Fruit fly (Drosophila melanogaster): ENCODE measurements around the gene obst-I.

obst-I gene

dm6 chr3L:2267558-2267957, at the start of gene obst-I:
Gene obst-I, plus strand, starts transcription at chr3L:2267858.
- no peak for TF ChIP-seq CG8478 (optimal IDR thresholded peaks at IDR 0.05)
- no peak for TF ChIP-seq pan (optimal IDR thresholded peaks at IDR 0.05)
- no peak for TF ChIP-seq EcR (GFP tag; optimal IDR thresholded peaks at IDR 0.05)
- TF ChIP-seq usp (GFP tag; optimal IDR thresholded peaks at IDR 0.05), result no peak
- no peak for TF ChIP-seq Dll (optimal IDR thresholded peaks at IDR 0.05)

- TF ChIP-seq psq (optimal IDR thresholded peaks at IDR 0.05) (no peak), EcR (GFP tag; optimal IDR thresholded peaks at IDR 0.05) (no peak), Dll (optimal IDR thresholded peaks at IDR 0.05) (no peak), pan (optimal IDR thresholded peaks at IDR 0.05) (no peak), usp (GFP tag; optimal IDR thresholded peaks at IDR 0.05) (no peak), CG8478 (optimal IDR thresholded peaks at IDR 0.05) (no peak)
Observed at dm6 chr3L:2228367-2229171, 39.1 kb upstream of the obst-I start.

- TF ChIP-seq pan (optimal IDR thresholded peaks at IDR 0.05) (no peak), psq (optimal IDR thresholded peaks at IDR 0.05) (no peak), EcR (GFP tag; optimal IDR thresholded peaks at IDR 0.05) (no peak), CG8478 (optimal IDR thresholded peaks at IDR 0.05) (no peak), Dll (optimal IDR thresholded peaks at IDR 0.05) (no peak), usp (GFP tag; optimal IDR thresholded peaks at IDR 0.05) (no peak)
Observed at dm6 chr3L:2229172-2229696, 38.4 kb upstream of the obst-I start, which contains the start of gene Oseg2. Gene Oseg2, plus strand, starts transcription at chr3L:2229646.

dm6 chr3L:2237034-2237433, 30.6 kb upstream of the obst-I start, which contains the start of gene CG9018:
Gene CG9018, minus strand, starts transcription at chr3L:2237076.
- no peak for TF ChIP-seq psq (optimal IDR thresholded peaks at IDR 0.05)
- TF ChIP-seq Dll (optimal IDR thresholded peaks at IDR 0.05), result no peak
- TF ChIP-seq CG8478 (optimal IDR thresholded peaks at IDR 0.05), result no peak
- TF ChIP-seq EcR (GFP tag; optimal IDR thresholded peaks at IDR 0.05), result no peak
- TF ChIP-seq usp (GFP tag; optimal IDR thresholded peaks at IDR 0.05), result no peak
- no peak for TF ChIP-seq pan (optimal IDR thresholded peaks at IDR 0.05)

dm6 chr3L:2237543-2238233, 30.0 kb upstream of the obst-I start, which contains the start of gene ACXD:
Gene ACXD, plus strand, starts transcription at chr3L:2237608.
- TF ChIP-seq pan (optimal IDR thresholded peaks at IDR 0.05) (no peak), CG8478 (optimal IDR thresholded peaks at IDR 0.05) (no peak), EcR (GFP tag; optimal IDR thresholded peaks at IDR 0.05) (no peak), psq (optimal IDR thresholded peaks at IDR 0.05) (no peak), usp (GFP tag; optimal IDR thresholded peaks at IDR 0.05) (no peak), Dll (optimal IDR thresholded peaks at IDR 0.05) (no peak)

- TF ChIP-seq pan (optimal IDR thresholded peaks at IDR 0.05) (no peak), CG8478 (optimal IDR thresholded peaks at IDR 0.05) (no peak), EcR (GFP tag; optimal IDR thresholded peaks at IDR 0.05) (no peak), psq (optimal IDR thresholded peaks at IDR 0.05) (no peak), Dll (optimal IDR thresholded peaks at IDR 0.05) (no peak), usp (GFP tag; optimal IDR thresholded peaks at IDR 0.05) (no peak)
Observed at dm6 chr3L:2243846-2244528, 23.7 kb upstream of the obst-I start, which contains the start of gene CG32301. Gene CG32301, plus strand, starts transcription at chr3L:2244478.

dm6 chr3L:2248335-2248734, 19.3 kb upstream of the obst-I start, which contains the start of gene CG32305:
Gene CG32305, plus strand, starts transcription at chr3L:2248635.
- TF ChIP-seq psq (optimal IDR thresholded peaks at IDR 0.05) (no peak), CG8478 (optimal IDR thresholded peaks at IDR 0.05) (no peak), EcR (GFP tag; optimal IDR thresholded peaks at IDR 0.05) (no peak)

dm6 chr3L:2253962-2254662, 13.5 kb upstream of the obst-I start:
- no peak for TF ChIP-seq EcR (GFP tag; optimal IDR thresholded peaks at IDR 0.05)
- TF ChIP-seq usp (GFP tag; optimal IDR thresholded peaks at IDR 0.05), result no peak
- no peak for TF ChIP-seq CG8478 (optimal IDR thresholded peaks at IDR 0.05)
- no peak for TF ChIP-seq psq (optimal IDR thresholded peaks at IDR 0.05)
- TF ChIP-seq pan (optimal IDR thresholded peaks at IDR 0.05), result no peak
- TF ChIP-seq Dll (optimal IDR thresholded peaks at IDR 0.05), result no peak

dm6 chr3L:2255775-2256174, 11.9 kb upstream of the obst-I start:
- no peak for TF ChIP-seq Dll (optimal IDR thresholded peaks at IDR 0.05)
- no peak for TF ChIP-seq EcR (GFP tag; optimal IDR thresholded peaks at IDR 0.05)
- no peak for TF ChIP-seq psq (optimal IDR thresholded peaks at IDR 0.05)
- TF ChIP-seq usp (GFP tag; optimal IDR thresholded peaks at IDR 0.05), result no peak
- no peak for TF ChIP-seq CG8478 (optimal IDR thresholded peaks at IDR 0.05)

- no peak for TF ChIP-seq Dll (optimal IDR thresholded peaks at IDR 0.05)
- no peak for TF ChIP-seq CG8478 (optimal IDR thresholded peaks at IDR 0.05)
- TF ChIP-seq pan (optimal IDR thresholded peaks at IDR 0.05), result no peak
- no peak for TF ChIP-seq psq (optimal IDR thresholded peaks at IDR 0.05)
- no peak for TF ChIP-seq EcR (GFP tag; optimal IDR thresholded peaks at IDR 0.05)
- no peak for TF ChIP-seq usp (GFP tag; optimal IDR thresholded peaks at IDR 0.05)
Observed at dm6 chr3L:2256422-2257172, 11.1 kb upstream of the obst-I start.
